Fruit fly (Drosophila melanogaster) whole organism, pupa: ENCODE measurements around the gene CG18304.

Experiments
- CG8159 ChIP-seq: fragments of 200-800 bp; sonication (Bioruptor generic); optimal IDR thresholded peaks from 3 replicates; lab custom pipeline; 2018; ENCODE audit warnings: missing biosample characterization, mild to moderate bottlenecking, missing genetic modification characterization, moderate library complexity
- EcR ChIP-seq: fragments of 200-800 bp; sonication (Bioruptor generic); optimal IDR thresholded peaks from 3 replicates; lab custom pipeline; 2019; ENCODE audit warnings: missing biosample characterization, missing genetic modification characterization, mild to moderate bottlenecking, moderate library complexity, missing genetic modification reagents
- Pif1A ChIP-seq: fragments of 200-800 bp; sonication (Bioruptor generic); optimal IDR thresholded peaks from 3 replicates; lab custom pipeline; 2016; ENCODE audit warnings: missing biosample characterization, missing genetic modification characterization

DNA sequence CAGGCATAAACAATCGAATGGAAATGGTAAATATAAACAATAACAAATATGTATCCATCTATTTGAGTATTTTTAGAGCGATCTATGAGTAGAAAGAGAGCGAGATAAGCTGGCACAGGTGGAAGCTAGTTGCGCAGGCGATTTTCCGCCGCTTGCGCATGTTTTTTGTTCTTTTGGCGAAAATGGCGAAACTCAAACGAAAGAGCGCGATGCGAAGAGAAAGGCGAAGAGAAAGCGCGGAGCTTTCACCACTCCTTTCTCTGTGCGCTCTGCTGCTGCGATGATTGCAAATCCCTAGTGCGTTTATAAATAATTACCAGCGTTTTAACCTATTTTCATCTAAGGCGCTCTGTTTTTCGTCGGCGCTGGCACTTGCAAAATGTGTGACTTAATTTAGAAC is 883 bp downstream of the CG18304 start:
- TF ChIP-seq EcR (GFP tag; lab: Kevin White, UChicago) (no peak), CG8159 (tag; lab: Kevin White, UChicago) (no peak), Pif1A (GFP tag; lab: Kevin White, UChicago) (no peak)
